Fruit fly (Drosophila melanogaster) whole organism, embryonic: ENCODE results near the gene Csk.

Experiments used
- ATbp ChIP-seq: fragments of 200-800 bp; sonication (Bioruptor generic); optimal IDR thresholded peaks from 2 replicates; lab custom pipeline; 2017; ENCODE audit warnings: missing biosample characterization, mild to moderate bottlenecking, missing genetic modification characterization, missing genetic modification reagents
- Asciz ChIP-seq: fragments of 200-800 bp; sonication (Bioruptor generic); optimal IDR thresholded peaks from 2 replicates; lab custom pipeline; 2017; ENCODE audit warnings: missing biosample characterization, mild to moderate bottlenecking, missing genetic modification characterization, missing genetic modification reagents
- B-H2 ChIP-seq: fragments of 200-800 bp; sonication (Bioruptor generic); optimal IDR thresholded peaks from 2 replicates; lab custom pipeline; 2018; ENCODE audit warnings: missing biosample characterization, mild to moderate bottlenecking, missing genetic modification characterization
- C15 ChIP-seq: fragments of 200-800 bp; sonication (Bioruptor generic); IDR thresholded peaks from 3 replicates; pipeline ENCODE4 v1.3.6; 2022; ENCODE audit warnings: missing biosample characterization, missing genetic modification characterization
- CG10267 ChIP-seq: fragments of 200-800 bp; sonication (Bioruptor generic); optimal IDR thresholded peaks from 2 replicates; lab custom pipeline; 2018; ENCODE audit warnings: missing biosample characterization, mild to moderate bottlenecking, missing genetic modification characterization, moderate library complexity
- CG12299 ChIP-seq: fragments of 200-800 bp; sonication (Bioruptor generic); optimal IDR thresholded peaks from 2 replicates; lab custom pipeline; 2018; ENCODE audit warnings: missing biosample characterization, mild to moderate bottlenecking, missing genetic modification characterization
- CG15269 ChIP-seq: fragments of 200-800 bp; sonication (Bioruptor generic); optimal IDR thresholded peaks from 2 replicates; lab custom pipeline; 2018; ENCODE audit warnings: missing biosample characterization, mild to moderate bottlenecking, missing genetic modification characterization, moderate library complexity
- CG1602 ChIP-seq: fragments of 200-800 bp; sonication (Bioruptor generic); optimal IDR thresholded peaks from 3 replicates; lab custom pipeline; 2016; ENCODE audit warnings: missing biosample characterization, missing genetic modification characterization
- CG17361 ChIP-seq: fragments of 200-800 bp; sonication (Bioruptor generic); IDR thresholded peaks from 3 replicates; pipeline ENCODE4 v1.3.6; 2022; ENCODE audit warnings: missing biosample characterization, missing genetic modification characterization
- CG18764 ChIP-seq: fragments of 200-800 bp; sonication (Bioruptor generic); optimal IDR thresholded peaks from 3 replicates; lab custom pipeline; 2016; ENCODE audit warnings: missing biosample characterization, missing genetic modification characterization
- CG2889 ChIP-seq: fragments of 200-800 bp; sonication (Bioruptor generic); IDR thresholded peaks from 3 replicates; pipeline ENCODE4 v1.3.6; 2022; ENCODE audit warnings: missing biosample characterization, missing genetic modification characterization
- CG32767 ChIP-seq: fragments of 200-800 bp; sonication (Bioruptor generic); IDR thresholded peaks from 2 replicates; pipeline ENCODE4 v1.3.6; 2022; ENCODE audit warnings: missing biosample characterization, missing genetic modification characterization
- CG3407 ChIP-seq: fragments of 200-800 bp; sonication (Bioruptor generic); optimal IDR thresholded peaks from 2 replicates; lab custom pipeline; 2018; ENCODE audit warnings: missing biosample characterization, mild to moderate bottlenecking, missing genetic modification characterization
- CG3838 ChIP-seq: fragments of 200-800 bp; sonication (Bioruptor generic); optimal IDR thresholded peaks from 3 replicates; lab custom pipeline; 2016; ENCODE audit warnings: missing biosample characterization, missing genetic modification characterization
- CG3995 ChIP-seq: fragments of 200-800 bp; sonication (Bioruptor generic); optimal IDR thresholded peaks from 3 replicates; lab custom pipeline; 2016; ENCODE audit warnings: missing biosample characterization, missing genetic modification characterization
- CG4328 ChIP-seq: fragments of 200-800 bp; sonication (Bioruptor generic); optimal IDR thresholded peaks from 3 replicates; lab custom pipeline; 2017; ENCODE audit warnings: missing biosample characterization, missing genetic modification reagents, missing genetic modification characterization
- CG5953 ChIP-seq: fragments of 200-800 bp; sonication (Bioruptor generic); IDR thresholded peaks from 2 replicates; pipeline ENCODE4 v1.3.6; 2022; ENCODE audit warnings: missing biosample characterization, missing genetic modification characterization
- CG6254 ChIP-seq: fragments of 200-800 bp; sonication (Bioruptor generic); optimal IDR thresholded peaks from 3 replicates; lab custom pipeline; 2017; ENCODE audit warnings: mild to moderate bottlenecking, missing biosample characterization, missing genetic modification reagents, missing genetic modification characterization
- CG6683 ChIP-seq: fragments of 200-800 bp; sonication (Bioruptor generic); optimal IDR thresholded peaks from 2 replicates; lab custom pipeline; 2017; ENCODE audit warnings: missing biosample characterization, mild to moderate bottlenecking, missing genetic modification characterization, missing genetic modification reagents
- CG6813 ChIP-seq: fragments of 200-800 bp; sonication (Bioruptor generic); optimal IDR thresholded peaks from 2 replicates; lab custom pipeline; 2017; ENCODE audit warnings: missing biosample characterization, missing genetic modification characterization, mild to moderate bottlenecking, moderate library complexity, missing genetic modification reagents
- CG8478 ChIP-seq: fragments of >200 bp; optimal IDR thresholded peaks from 2 replicates; lab custom pipeline; 2018
- CG9727 ChIP-seq: fragments of 200-800 bp; sonication (Bioruptor generic); optimal IDR thresholded peaks from 3 replicates; lab custom pipeline; 2017; ENCODE audit warnings: missing biosample characterization, mild to moderate bottlenecking, missing genetic modification characterization
- CTCF ChIP-seq: fragments of 200-800 bp; sonication (Bioruptor generic); optimal IDR thresholded peaks from 2 replicates; lab custom pipeline; 2017; ENCODE audit warnings: missing biosample characterization, mild to moderate bottlenecking, missing genetic modification characterization, moderate library complexity
- D ChIP-seq, 2 experiments: fragments of 200-800 bp in 1 of 2; fragments of >200 bp in 1 of 2; sonication (Bioruptor generic) in 1 of 2; optimal IDR thresholded peaks; 2 replicates in 1 of 2; 3 replicates in 1 of 2; lab custom pipeline; 2017; ENCODE audit warnings: mild to moderate bottlenecking in 1 of 2, missing biosample characterization in 1 of 2, missing genetic modification characterization in 1 of 2, missing genetic modification reagents in 1 of 2
- Dad ChIP-seq: fragments of 200-800 bp; sonication (Bioruptor generic); optimal IDR thresholded peaks from 3 replicates; lab custom pipeline; 2016; ENCODE audit warnings: missing biosample characterization, missing genetic modification characterization
- Doc2 ChIP-seq: fragments of 200-800 bp; sonication (Bioruptor generic); IDR thresholded peaks from 2 replicates; pipeline ENCODE4 v1.3.6; 2022; ENCODE audit warnings: missing biosample characterization, missing genetic modification characterization
- E2f1 ChIP-seq: fragments of 200-800 bp; sonication (Bioruptor generic); IDR thresholded peaks from 2 replicates; pipeline ENCODE4 v1.3.6; 2022; ENCODE audit warnings: missing biosample characterization, missing genetic modification characterization
- E2f2 ChIP-seq: fragments of 200-800 bp; sonication (Bioruptor generic); IDR thresholded peaks from 2 replicates; pipeline ENCODE4 v1.3.6; 2022; ENCODE audit warnings: missing biosample characterization, missing genetic modification characterization
- Gug ChIP-seq: fragments of 200-800 bp; sonication (Bioruptor generic); IDR thresholded peaks from 4 replicates; pipeline ENCODE4 v1.3.6; 2022; ENCODE audit warnings: missing biosample characterization, missing genetic modification characterization
- HLH54F ChIP-seq: fragments of 200-800 bp; sonication (Bioruptor generic); optimal IDR thresholded peaks from 3 replicates; lab custom pipeline; 2016; ENCODE audit warnings: missing biosample characterization, missing genetic modification characterization
- Neu2 ChIP-seq: fragments of 200-800 bp; sonication (Bioruptor generic); optimal IDR thresholded peaks from 3 replicates; lab custom pipeline; 2016; ENCODE audit warnings: missing biosample characterization, missing genetic modification characterization, borderline replicate concordance
- PHDP ChIP-seq: fragments of 200-800 bp; sonication (Bioruptor generic); optimal IDR thresholded peaks from 3 replicates; lab custom pipeline; 2018; ENCODE audit warnings: missing biosample characterization, mild to moderate bottlenecking, missing genetic modification characterization, moderate library complexity
- Pdp1 ChIP-seq, 2 experiments: fragments of 200-800 bp; sonication (Bioruptor generic); optimal IDR thresholded peaks; 3 replicates each; lab custom pipeline; 2016; ENCODE audit warnings: missing biosample characterization in 2 of 2, missing genetic modification characterization in 2 of 2, mild to moderate bottlenecking in 1 of 2, moderate library complexity in 1 of 2
- Rfx ChIP-seq: fragments of 200-800 bp; sonication (Bioruptor generic); IDR thresholded peaks from 2 replicates; pipeline ENCODE4 v1.3.6; 2022; ENCODE audit warnings: missing biosample characterization, missing genetic modification characterization
- Vsx1 ChIP-seq: fragments of 200-800 bp; sonication (Bioruptor generic); optimal IDR thresholded peaks from 2 replicates; lab custom pipeline; 2017; ENCODE audit warnings: missing biosample characterization, mild to moderate bottlenecking, missing genetic modification characterization, missing genetic modification reagents
- abd-A ChIP-seq: fragments of 200-800 bp; sonication (Bioruptor generic); optimal IDR thresholded peaks from 3 replicates; lab custom pipeline; 2019; ENCODE audit warnings: missing biosample characterization, mild to moderate bottlenecking, missing genetic modification characterization, moderate library complexity
- az2 ChIP-seq: fragments of 200-800 bp; sonication (Bioruptor generic); optimal IDR thresholded peaks from 3 replicates; lab custom pipeline; 2016; ENCODE audit warnings: missing biosample characterization, missing genetic modification characterization
- chif ChIP-seq, 2 experiments: fragments of 200-800 bp; sonication (Bioruptor generic); optimal IDR thresholded peaks; 3 replicates each; lab custom pipeline; 2016; ENCODE audit warnings: missing biosample characterization in 2 of 2, missing genetic modification characterization in 2 of 2
- crol ChIP-seq: fragments of 200-800 bp; sonication (Bioruptor generic); IDR thresholded peaks from 2 replicates; pipeline ENCODE4 v1.3.6; 2022; ENCODE audit warnings: missing biosample characterization, missing genetic modification characterization
- disco-r ChIP-seq: fragments of 200-800 bp; sonication (Bioruptor generic); optimal IDR thresholded peaks from 2 replicates; lab custom pipeline; 2016; ENCODE audit warnings: missing biosample characterization, missing genetic modification characterization
- dmrt99B ChIP-seq: fragments of 200-800 bp; sonication (Bioruptor generic); optimal IDR thresholded peaks from 2 replicates; lab custom pipeline; 2018; ENCODE audit warnings: missing biosample characterization, mild to moderate bottlenecking, missing genetic modification characterization, moderate library complexity
- esg ChIP-seq: fragments of 200-800 bp; sonication (Bioruptor generic); conservative IDR thresholded peaks from 2 replicates; pipeline ENCODE4 v1.3.6; 2022; ENCODE audit warnings: missing biosample characterization, missing genetic modification characterization
- ewg ChIP-seq: fragments of 200-800 bp; sonication (Bioruptor generic); optimal IDR thresholded peaks from 3 replicates; lab custom pipeline; 2017; ENCODE audit warnings: mild to moderate bottlenecking, missing biosample characterization, missing genetic modification reagents, missing genetic modification characterization
- fd102C ChIP-seq: fragments of 200-800 bp; sonication (Bioruptor generic); optimal IDR thresholded peaks from 2 replicates; lab custom pipeline; 2018; ENCODE audit warnings: missing biosample characterization, mild to moderate bottlenecking, missing genetic modification characterization, moderate library complexity
- gcm2 ChIP-seq: fragments of 200-800 bp; sonication (Bioruptor generic); optimal IDR thresholded peaks from 2 replicates; lab custom pipeline; 2016; ENCODE audit warnings: missing biosample characterization, missing genetic modification characterization
- gro ChIP-seq: fragments of 200-800 bp; sonication (Bioruptor generic); optimal IDR thresholded peaks from 2 replicates; lab custom pipeline; 2016; ENCODE audit warnings: missing biosample characterization, missing genetic modification characterization
- gsb-n ChIP-seq: fragments of 200-800 bp; sonication (Bioruptor generic); optimal IDR thresholded peaks from 3 replicates; lab custom pipeline; 2018; ENCODE audit warnings: missing biosample characterization, mild to moderate bottlenecking, missing genetic modification characterization
- pita ChIP-seq: fragments of 200-800 bp; sonication (Bioruptor generic); optimal IDR thresholded peaks from 2 replicates; lab custom pipeline; 2017; ENCODE audit warnings: missing biosample characterization, mild to moderate bottlenecking, missing genetic modification characterization
- sisA ChIP-seq: fragments of 200-800 bp; sonication (Bioruptor generic); IDR thresholded peaks from 2 replicates; pipeline ENCODE4 v1.3.6; 2022; ENCODE audit warnings: missing biosample characterization, missing genetic modification characterization
- slbo ChIP-seq: fragments of 200-800 bp; sonication (Bioruptor generic); IDR thresholded peaks from 2 replicates; pipeline ENCODE4 v1.3.6; 2022; ENCODE audit warnings: missing biosample characterization, missing genetic modification characterization
- trh ChIP-seq: fragments of 200-800 bp; sonication (Bioruptor generic); optimal IDR thresholded peaks from 2 replicates; lab custom pipeline; 2016; ENCODE audit warnings: missing biosample characterization, missing genetic modification characterization
- zf30C ChIP-seq: fragments of 200-800 bp; sonication (Bioruptor generic); optimal IDR thresholded peaks from 3 replicates; lab custom pipeline; 2018; ENCODE audit warnings: missing biosample characterization, mild to moderate bottlenecking, missing genetic modification characterization

Csk gene

DNA sequence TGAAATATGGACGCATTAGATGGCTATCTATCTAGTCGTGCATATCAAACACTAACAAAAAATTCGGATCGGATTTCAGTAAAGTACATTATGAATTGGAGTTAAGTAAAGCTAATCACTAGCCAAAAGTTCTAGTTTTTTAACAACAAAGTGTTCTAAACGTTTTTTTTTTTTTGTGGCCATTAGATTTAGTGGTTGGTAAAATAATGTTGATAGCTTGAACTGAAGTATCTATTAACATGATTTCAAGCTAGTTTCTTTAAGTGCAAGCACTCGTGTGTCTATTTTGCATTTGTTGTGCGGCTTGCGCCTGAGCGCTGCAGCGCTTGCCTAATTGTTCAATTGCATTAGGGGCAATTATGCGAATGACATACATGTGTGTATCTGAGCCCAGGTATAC is 12.1 kb upstream of the Csk start (continued):
- TF ChIP-seq ewg, result no peak
- TF ChIP-seq ATbp (GFP tag; lab: Kevin White, UChicago), result peak; percentile 16
- TF ChIP-seq PHDP (tag; lab: Kevin White, UChicago), result peak; percentile 2
- peak; percentile 37 for TF ChIP-seq dmrt99B (tag; lab: Kevin White, UChicago)
- TF ChIP-seq HLH54F (GFP tag; lab: Kevin White, UChicago), result no peak
- no peak for TF ChIP-seq CG10267 (tag; lab: Kevin White, UChicago)
- no peak for TF ChIP-seq E2f2 (GFP tag; lab: Robert Waterston, UW)
- TF ChIP-seq CG17361 (GFP tag; lab: Robert Waterston, UW), result 0 out of 3 replicates have a peak, but pooled peaks have one; percentile 37
- TF ChIP-seq esg, result 0 out of 2 replicates have a peak, but pooled peaks have one; percentile 6
- no peak for TF ChIP-seq Doc2 (GFP tag; lab: Robert Waterston, UW)
- TF ChIP-seq CG3995, result no peak
- TF ChIP-seq Asciz, result no peak
- no peak for TF ChIP-seq Vsx1 (GFP tag; lab: Kevin White, UChicago)
- no peak for TF ChIP-seq sisA (GFP tag; lab: Robert Waterston, UW)
- no peak for TF ChIP-seq CG2889 (GFP tag; lab: Robert Waterston, UW)
- TF ChIP-seq CG18764 (GFP tag; lab: Kevin White, UChicago), result no peak
- TF ChIP-seq CG5953, result 0 out of 2 replicates have a peak, but pooled peaks have one; percentile 51
- peak in 1 of 2 experiments; percentile 4 for TF ChIP-seq chif (GFP tag; optimal IDR thresholded peaks at IDR 0.05; lab: Kevin White, UChicago)
- no peak for TF ChIP-seq CG9727
- no peak for TF ChIP-seq C15 (GFP tag; lab: Robert Waterston, UW)
- no peak for TF ChIP-seq trh (GFP tag; lab: Kevin White, UChicago)
- no peak for TF ChIP-seq CTCF (GFP tag; lab: Kevin White, UChicago)
- no peak for TF ChIP-seq gcm2
- no peak for TF ChIP-seq CG6813
- TF ChIP-seq gro (GFP tag; lab: Kevin White, UChicago), result no peak
- TF ChIP-seq fd102C (GFP tag; lab: Kevin White, UChicago), result no peak
- no peak for TF ChIP-seq Gug (GFP tag; lab: Robert Waterston, UW)
- no peak for TF ChIP-seq Rfx (GFP tag; lab: Robert Waterston, UW)
- no peak for TF ChIP-seq CG32767
- no peak for TF ChIP-seq CG3838 (GFP tag; lab: Kevin White, UChicago)
- TF ChIP-seq D (optimal IDR thresholded peaks at IDR 0.05; lab: Kevin White, UChicago), result no peak
- no peak for TF ChIP-seq D (GFP tag; optimal IDR thresholded peaks at IDR 0.05; lab: Kevin White, UChicago)
- TF ChIP-seq CG15269, result peak; percentile 15
- no peak for TF ChIP-seq zf30C (GFP tag; lab: Kevin White, UChicago)
- no peak for TF ChIP-seq pita (GFP tag; lab: Kevin White, UChicago)
- peak; percentile 7 for TF ChIP-seq az2 (GFP tag; lab: Kevin White, UChicago)
- no peak for TF ChIP-seq CG6683 (GFP tag; lab: Kevin White, UChicago)
- TF ChIP-seq CG4328 (GFP tag; lab: Kevin White, UChicago), result no peak
- no peak for TF ChIP-seq crol (GFP tag; lab: Robert Waterston, UW)
- TF ChIP-seq abd-A (tag; lab: Kevin White, UChicago), result no peak
- TF ChIP-seq slbo, result no peak
- TF ChIP-seq Dad (GFP tag; lab: Kevin White, UChicago), result no peak
- no peak for TF ChIP-seq B-H2
- TF ChIP-seq E2f1 (GFP tag; lab: Robert Waterston, UW), result no peak
- no peak for TF ChIP-seq disco-r (GFP tag; lab: Kevin White, UChicago)
- TF ChIP-seq CG1602, result no peak
- TF ChIP-seq CG6254 (GFP tag; lab: Kevin White, UChicago), result no peak
- TF ChIP-seq CG8478 (lab: Kevin White, UChicago), result no peak
- TF ChIP-seq CG12299 (tag; lab: Kevin White, UChicago), result no peak
- TF ChIP-seq Pdp1 (GFP tag; optimal IDR thresholded peaks at IDR 0.05; lab: Kevin White, UChicago), result no peak
- TF ChIP-seq gsb-n (tag; lab: Kevin White, UChicago), result no peak
- no peak for TF ChIP-seq Neu2 (GFP tag; lab: Kevin White, UChicago)
- no peak for TF ChIP-seq CG3407
